Worm (Caenorhabditis elegans) whole organism, early embryonic: ENCODE data around the gene C18D11.9.

Experiments
- B0310.2 ChIP-seq: sonication (generic microtip); optimal IDR thresholded peaks from 2 replicates; lab custom pipeline; 2016; ENCODE audit warnings: mild to moderate bottlenecking, missing genetic modification characterization, missing compliant biosample characterization
- F13C5.2 ChIP-seq: sonication (generic microtip); optimal IDR thresholded peaks from 2 replicates; lab custom pipeline; 2017; ENCODE audit warnings: mild to moderate bottlenecking, missing genetic modification characterization, inconsistent platforms, missing compliant biosample characterization
- aly-1 ChIP-seq: sonication (generic microtip); optimal IDR thresholded peaks from 2 replicates; lab custom pipeline; 2016; ENCODE audit warnings: missing genetic modification characterization, missing compliant biosample characterization
- ama-1 ChIP-seq: fragments of 150-350 bp; optimal IDR thresholded peaks from 2 replicates; lab custom pipeline; 2014
- ceh-13 ChIP-seq: fragments of 200-800 bp; sonication (Bioruptor generic); optimal IDR thresholded peaks from 2 replicates; lab custom pipeline; 2018; ENCODE audit warnings: mild to moderate bottlenecking, missing genetic modification characterization, missing compliant biosample characterization
- flt-1 ChIP-seq: fragments of 200-800 bp; sonication (Bioruptor generic); IDR thresholded peaks from 2 replicates; pipeline ENCODE4 v1.3.6; 2022; ENCODE audit warnings: missing genetic modification characterization, missing compliant biosample characterization
- hmbx-1 ChIP-seq: sonication (generic microtip); optimal IDR thresholded peaks from 2 replicates; lab custom pipeline; 2016; ENCODE audit warnings: mild to moderate bottlenecking, missing genetic modification characterization, missing compliant biosample characterization
- pes-1 ChIP-seq: fragments of 200-800 bp; sonication (Bioruptor generic); IDR thresholded peaks from 2 replicates; pipeline ENCODE4 v1.3.6; 2022; ENCODE audit warnings: missing genetic modification reagents, missing genetic modification characterization, missing compliant biosample characterization
- scrt-1 ChIP-seq: fragments of 200-800 bp; sonication (Bioruptor generic); IDR thresholded peaks from 2 replicates; pipeline ENCODE4 v1.3.6; 2022; ENCODE audit warnings: missing genetic modification characterization, missing compliant biosample characterization
- sea-1 ChIP-seq: fragments of 200-800 bp; sonication (Bioruptor generic); conservative IDR thresholded peaks from 2 replicates; pipeline ENCODE4 v1.3.6; 2022; ENCODE audit warnings: missing genetic modification characterization, missing compliant biosample characterization
- tbx-37 ChIP-seq: fragments of 200-800 bp; sonication (Bioruptor generic); conservative IDR thresholded peaks from 2 replicates; pipeline ENCODE4 v1.3.6; 2022; ENCODE audit warnings: missing genetic modification reagents, missing genetic modification characterization, missing compliant biosample characterization

ce11 chrIII:11826118-11826517, 17.2 kb downstream of the C18D11.9 start, which contains the start of gene rsp-8:
- TF ChIP-seq tbx-37 (GFP tag; lab: Robert Waterston, UW) (no peak), hmbx-1 (tag; lab: Kevin White, UChicago) (no peak), ama-1 (no peak), pes-1 (no peak), ceh-13 (GFP tag; lab: Kevin White, UChicago) (no peak), sea-1 (GFP tag; lab: Robert Waterston, UW) (no peak), aly-1 (tag; lab: Kevin White, UChicago) (no peak), F13C5.2 (no peak), flt-1 (GFP tag; lab: Robert Waterston, UW) (no peak), B0310.2 (no peak), scrt-1 (no peak)
